Fruit fly (Drosophila melanogaster): ENCODE measurements around the gene wor.

DNA sequence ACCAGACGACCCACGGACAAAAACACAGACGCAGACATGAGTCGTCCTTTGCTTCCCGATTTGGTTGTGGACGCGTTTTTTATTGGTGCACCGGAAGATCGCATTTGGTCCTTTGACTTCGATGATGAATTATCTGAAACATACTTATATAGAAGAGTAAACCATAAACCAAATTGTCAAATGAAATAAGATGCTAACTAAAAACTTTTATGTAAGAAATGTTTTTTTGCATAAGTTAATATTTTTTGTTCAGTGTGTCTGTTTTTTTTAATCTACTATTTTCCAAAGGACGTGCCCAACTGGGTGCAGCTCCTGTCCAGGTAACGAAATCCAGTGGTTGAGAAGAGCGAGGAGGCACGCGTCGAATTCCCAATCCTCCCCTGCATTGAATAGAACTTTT is 23.5 kb downstream of the wor start:
- TF ChIP-seq Jra (GFP tag; optimal IDR thresholded peaks at IDR 0.05): no peak
- TF ChIP-seq Dfd (GFP tag; optimal IDR thresholded peaks at IDR 0.05): no peak
- TF ChIP-seq dl (GFP tag; optimal IDR thresholded peaks at IDR 0.05; ENCODE audit: insufficient read depth in 1 of 2, partially characterized antibody in 2 of 2): no peak
- TF ChIP-seq br (GFP tag; optimal IDR thresholded peaks at IDR 0.05): no peak
- peak; percentile 52 for TF ChIP-seq h (GFP tag; optimal IDR thresholded peaks at IDR 0.05)
- no peak for TF ChIP-seq dsf (GFP tag; optimal IDR thresholded peaks at IDR 0.05; ENCODE audit: borderline replicate concordance)
- no peak for TF ChIP-seq psq (GFP tag; optimal IDR thresholded peaks at IDR 0.05)

Measured in whole organism, wandering third instar larva.